Worm (Caenorhabditis elegans): ENCODE measurements around the gene T27A1.3.

DNA sequence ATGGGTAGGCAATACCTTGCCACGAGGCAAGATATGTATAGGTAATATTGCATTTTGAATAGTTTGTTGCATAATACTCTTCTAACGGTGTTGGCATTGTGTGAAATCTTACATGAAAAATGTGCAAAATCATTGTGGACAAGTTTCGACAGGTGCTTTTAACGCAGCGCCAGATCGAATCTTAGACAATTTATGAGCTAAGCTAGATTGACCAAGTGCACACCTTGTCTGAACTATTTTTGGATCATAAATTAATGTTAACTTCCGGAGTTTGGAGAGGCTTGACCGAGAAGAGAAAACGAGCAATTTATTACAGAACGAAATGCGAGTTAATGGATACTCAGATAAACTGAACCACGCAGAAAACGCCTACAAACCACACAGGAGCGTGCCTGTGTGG, 26.1 kb upstream of the T27A1.3 start, which contains the start of gene srh-105:
- TF ChIP-seq snpc-4 (tag; optimal IDR thresholded peaks at IDR 0.05) (no peak), ztf-11 (tag; optimal IDR thresholded peaks at IDR 0.05) (no peak), lin-13 (tag; optimal IDR thresholded peaks at IDR 0.05) (no peak), nhr-2 (tag; optimal IDR thresholded peaks at IDR 0.05) (no peak)

Measured in whole organism, mixed stage, embryonic.